Fruit fly (Drosophila melanogaster) whole organism, prepupa: ENCODE results near the gene BtbVII.

ENCODE experiments used
- CG11294 ChIP-seq: fragments of 200-800 bp; sonication (Bioruptor generic); IDR thresholded peaks from 2 replicates; pipeline ENCODE4 v1.3.6; 2022; ENCODE audit warnings: missing biosample characterization, missing genetic modification characterization
- CG15336 ChIP-seq: fragments of 200-800 bp; sonication (Bioruptor generic); IDR thresholded peaks from 2 replicates; pipeline ENCODE4 v1.3.6; 2022; ENCODE audit warnings: missing biosample characterization, missing genetic modification characterization
- CG1621 ChIP-seq: fragments of 200-800 bp; sonication (Bioruptor generic); optimal IDR thresholded peaks from 3 replicates; lab custom pipeline; 2018; ENCODE audit warnings: missing biosample characterization, mild to moderate bottlenecking, missing genetic modification characterization
- CG34406 ChIP-seq: fragments of 200-800 bp; sonication (Bioruptor generic); optimal IDR thresholded peaks from 3 replicates; lab custom pipeline; 2016; ENCODE audit warnings: missing biosample characterization, missing genetic modification characterization
- CG3919 ChIP-seq: fragments of 200-800 bp; sonication (Bioruptor generic); optimal IDR thresholded peaks from 3 replicates; lab custom pipeline; 2016; ENCODE audit warnings: missing biosample characterization, missing genetic modification characterization
- CG8119 ChIP-seq: fragments of 200-800 bp; sonication (Bioruptor generic); IDR thresholded peaks from 3 replicates; pipeline ENCODE4 v1.3.6; 2022; ENCODE audit warnings: missing biosample characterization, missing genetic modification characterization
- Hr38 ChIP-seq: sonication (Bioruptor generic); optimal IDR thresholded peaks from 2 replicates; lab custom pipeline; 2016; ENCODE audit warnings: missing biosample characterization, missing genetic modification characterization
- OdsH ChIP-seq: fragments of 200-800 bp; sonication (Bioruptor generic); optimal IDR thresholded peaks from 3 replicates; lab custom pipeline; 2016; ENCODE audit warnings: missing biosample characterization, missing genetic modification characterization
- Smox ChIP-seq: fragments of 200-800 bp; sonication (Bioruptor generic); optimal IDR thresholded peaks from 3 replicates; lab custom pipeline; 2016; ENCODE audit warnings: missing biosample characterization, missing genetic modification characterization
- acj6 ChIP-seq: fragments of 200-800 bp; sonication (Bioruptor generic); optimal IDR thresholded peaks from 3 replicates; lab custom pipeline; 2016; ENCODE audit warnings: missing biosample characterization, missing genetic modification characterization
- esn ChIP-seq: fragments of 200-800 bp; sonication (Bioruptor generic); optimal IDR thresholded peaks from 2 replicates; lab custom pipeline; 2016; ENCODE audit warnings: missing biosample characterization, mild to moderate bottlenecking, missing genetic modification characterization, moderate library complexity
- net ChIP-seq: fragments of 200-800 bp; sonication (Bioruptor generic); optimal IDR thresholded peaks from 3 replicates; lab custom pipeline; 2016; ENCODE audit warnings: missing biosample characterization, missing genetic modification characterization
- vri ChIP-seq: fragments of 200-800 bp; sonication (Bioruptor generic); optimal IDR thresholded peaks from 3 replicates; lab custom pipeline; 2016; ENCODE audit warnings: missing biosample characterization, mild to moderate bottlenecking, missing genetic modification characterization

dm6 chr3L:3114367-3114766 is 34.1 kb upstream of the BtbVII start, which contains the start of gene CG45067:
- TF ChIP-seq Hr38 (GFP tag; lab: Kevin White, UChicago) (no peak), esn (GFP tag; lab: Kevin White, UChicago) (no peak), vri (GFP tag; lab: Kevin White, UChicago) (no peak), CG8119 (GFP tag; lab: Robert Waterston, UW) (no peak), CG34406 (GFP tag; lab: Kevin White, UChicago) (no peak), CG11294 (GFP tag; lab: Robert Waterston, UW) (no peak), CG1621 (tag; lab: Kevin White, UChicago) (no peak), CG15336 (GFP tag; lab: Robert Waterston, UW) (no peak), acj6 (GFP tag; lab: Kevin White, UChicago) (no peak), OdsH (GFP tag; lab: Kevin White, UChicago) (no peak), CG3919 (no peak), Smox (GFP tag; lab: Kevin White, UChicago) (no peak), net (GFP tag; lab: Kevin White, UChicago) (no peak)
